Fruit fly (Drosophila melanogaster) whole organism, embryonic: ENCODE data around the gene Acp29AB.

Experiments
- B-H1 ChIP-seq: fragments of 200-800 bp; sonication (Bioruptor generic); IDR thresholded peaks from 3 replicates; pipeline ENCODE4 v1.3.6; 2022; ENCODE audit warnings: missing biosample characterization, missing genetic modification characterization
- CG12299 ChIP-seq: fragments of 200-800 bp; sonication (Bioruptor generic); optimal IDR thresholded peaks from 2 replicates; lab custom pipeline; 2018; ENCODE audit warnings: missing biosample characterization, mild to moderate bottlenecking, missing genetic modification characterization
- CG13894 ChIP-seq: fragments of 200-800 bp; sonication (Bioruptor generic); optimal IDR thresholded peaks from 3 replicates; lab custom pipeline; 2018; ENCODE audit warnings: missing biosample characterization, mild to moderate bottlenecking, missing genetic modification characterization, moderate library complexity
- CG15269 ChIP-seq: fragments of 200-800 bp; sonication (Bioruptor generic); optimal IDR thresholded peaks from 2 replicates; lab custom pipeline; 2018; ENCODE audit warnings: missing biosample characterization, mild to moderate bottlenecking, missing genetic modification characterization, moderate library complexity
- CG16779 ChIP-seq: fragments of 200-800 bp; sonication (Bioruptor generic); IDR thresholded peaks from 2 replicates; pipeline ENCODE4 v1.3.6; 2022; ENCODE audit warnings: missing biosample characterization, missing genetic modification characterization
- CG18262 ChIP-seq: fragments of 200-800 bp; optimal IDR thresholded peaks from 3 replicates; lab custom pipeline; 2019; ENCODE audit warnings: missing biosample characterization, mild to moderate bottlenecking, missing genetic modification characterization, moderate library complexity
- CG1832 ChIP-seq: fragments of 200-800 bp; sonication (Bioruptor generic); optimal IDR thresholded peaks from 2 replicates; lab custom pipeline; 2017; ENCODE audit warnings: missing biosample characterization, mild to moderate bottlenecking, missing genetic modification characterization, inconsistent platforms
- CG2202 ChIP-seq: fragments of 200-800 bp; sonication (Bioruptor generic); optimal IDR thresholded peaks from 2 replicates; lab custom pipeline; 2018; ENCODE audit warnings: missing biosample characterization, mild to moderate bottlenecking, missing genetic modification characterization
- CG32772 ChIP-seq: fragments of 200-800 bp; sonication (Bioruptor generic); IDR thresholded peaks from 2 replicates; pipeline ENCODE4 v1.3.6; 2022; ENCODE audit warnings: missing biosample characterization, missing genetic modification characterization
- CG3838 ChIP-seq: fragments of 200-800 bp; sonication (Bioruptor generic); optimal IDR thresholded peaks from 3 replicates; lab custom pipeline; 2016; ENCODE audit warnings: missing biosample characterization, missing genetic modification characterization
- CG4360 ChIP-seq: fragments of 200-800 bp; sonication (Bioruptor generic); IDR thresholded peaks from 2 replicates; pipeline ENCODE4 v1.3.6; 2022; ENCODE audit warnings: missing biosample characterization, missing genetic modification characterization
- CG8281 ChIP-seq: fragments of 200-800 bp; sonication (Bioruptor generic); optimal IDR thresholded peaks from 2 replicates; lab custom pipeline; 2018; ENCODE audit warnings: missing biosample characterization, mild to moderate bottlenecking, missing genetic modification characterization, moderate library complexity
- D ChIP-seq, 2 experiments: fragments of 200-800 bp in 1 of 2; fragments of >200 bp in 1 of 2; sonication (Bioruptor generic) in 1 of 2; optimal IDR thresholded peaks; 2 replicates in 1 of 2; 3 replicates in 1 of 2; lab custom pipeline; 2017; ENCODE audit warnings: mild to moderate bottlenecking in 1 of 2, missing biosample characterization in 1 of 2, missing genetic modification characterization in 1 of 2, missing genetic modification reagents in 1 of 2
- Deaf1 ChIP-seq: fragments of 200-800 bp; optimal IDR thresholded peaks from 3 replicates; lab custom pipeline; 2019; ENCODE audit warnings: missing biosample characterization, mild to moderate bottlenecking, missing genetic modification characterization, moderate library complexity
- Elba2 ChIP-seq: fragments of 200-800 bp; sonication (Bioruptor generic); optimal IDR thresholded peaks from 3 replicates; lab custom pipeline; 2016; ENCODE audit warnings: missing biosample characterization, missing genetic modification characterization
- HLH54F ChIP-seq: fragments of 200-800 bp; sonication (Bioruptor generic); optimal IDR thresholded peaks from 3 replicates; lab custom pipeline; 2016; ENCODE audit warnings: missing biosample characterization, missing genetic modification characterization
- Med ChIP-seq: fragments of 200-800 bp; sonication (Bioruptor generic); peaks from one replicate; lab custom pipeline; 2016; ENCODE audit warnings: missing biosample characterization, missing genetic modification characterization, mild to moderate bottlenecking, inconsistent platforms, moderate library complexity
- NFAT ChIP-seq: fragments of 200-800 bp; sonication (Bioruptor generic); IDR thresholded peaks from 2 replicates; pipeline ENCODE4 v1.3.6; 2022; ENCODE audit warnings: missing biosample characterization, missing genetic modification characterization
- Rfx ChIP-seq: fragments of 200-800 bp; sonication (Bioruptor generic); IDR thresholded peaks from 2 replicates; pipeline ENCODE4 v1.3.6; 2022; ENCODE audit warnings: missing biosample characterization, missing genetic modification characterization
- Trl ChIP-seq, 3 experiments: fragments of >200 bp in 2 of 3; fragments of 200-800 bp in 1 of 3; sonication (Bioruptor generic) in 1 of 3; optimal IDR thresholded peaks; 2 replicates in 1 of 3; 3 replicates in 2 of 3; lab custom pipeline; 2016 to 2017; ENCODE audit warnings: missing biosample characterization in 1 of 3, missing genetic modification characterization in 1 of 3
- ap ChIP-seq: fragments of 200-800 bp; sonication (Bioruptor generic); IDR thresholded peaks from 2 replicates; pipeline ENCODE4 v1.3.6; 2022; ENCODE audit warnings: missing biosample characterization, missing genetic modification characterization
- chinmo ChIP-seq: fragments of 200-800 bp; sonication (Bioruptor generic); IDR thresholded peaks from 4 replicates; pipeline ENCODE4 v1.3.6; 2022; ENCODE audit warnings: missing biosample characterization, missing genetic modification characterization; ENCODE audit not compliant: partially characterized antibody
- chn ChIP-seq: fragments of 200-800 bp; sonication (Bioruptor generic); optimal IDR thresholded peaks from 2 replicates; lab custom pipeline; 2016; ENCODE audit warnings: missing biosample characterization, missing genetic modification characterization
- crol ChIP-seq: fragments of 200-800 bp; sonication (Bioruptor generic); IDR thresholded peaks from 2 replicates; pipeline ENCODE4 v1.3.6; 2022; ENCODE audit warnings: missing biosample characterization, missing genetic modification characterization
- esg ChIP-seq: fragments of 200-800 bp; sonication (Bioruptor generic); conservative IDR thresholded peaks from 2 replicates; pipeline ENCODE4 v1.3.6; 2022; ENCODE audit warnings: missing biosample characterization, missing genetic modification characterization
- ewg ChIP-seq: fragments of 200-800 bp; sonication (Bioruptor generic); optimal IDR thresholded peaks from 3 replicates; lab custom pipeline; 2017; ENCODE audit warnings: mild to moderate bottlenecking, missing biosample characterization, missing genetic modification reagents, missing genetic modification characterization
- gfzf ChIP-seq: fragments of 200-800 bp; sonication (Bioruptor generic); optimal IDR thresholded peaks from 2 replicates; lab custom pipeline; 2016; ENCODE audit warnings: missing biosample characterization, mild to moderate bottlenecking, missing genetic modification characterization, moderate library complexity
- knrl ChIP-seq: fragments of 200-800 bp; sonication (Bioruptor generic); IDR thresholded peaks from 3 replicates; pipeline ENCODE4 v1.3.6; 2022; ENCODE audit warnings: missing biosample characterization, missing genetic modification characterization; ENCODE audit not compliant: partially characterized antibody
- nerfin-1 ChIP-seq: fragments of 200-800 bp; sonication (Bioruptor generic); optimal IDR thresholded peaks from 3 replicates; lab custom pipeline; 2019; ENCODE audit warnings: missing biosample characterization, mild to moderate bottlenecking, missing genetic modification characterization, moderate library complexity
- nerfin-2 ChIP-seq: fragments of 200-800 bp; sonication (Bioruptor generic); IDR thresholded peaks from 2 replicates; pipeline ENCODE4 v1.3.6; 2022; ENCODE audit warnings: missing biosample characterization, missing genetic modification characterization; ENCODE audit not compliant: partially characterized antibody
- org-1 ChIP-seq: fragments of 200-800 bp; sonication (Bioruptor generic); optimal IDR thresholded peaks from 2 replicates; lab custom pipeline; 2017; ENCODE audit warnings: missing biosample characterization, missing genetic modification characterization
- pros ChIP-seq: fragments of 200-800 bp; sonication (Bioruptor generic); optimal IDR thresholded peaks from 3 replicates; lab custom pipeline; 2019; ENCODE audit warnings: missing biosample characterization, mild to moderate bottlenecking, missing genetic modification characterization, moderate library complexity
- psq ChIP-seq: fragments of 200-800 bp; sonication (Bioruptor generic); optimal IDR thresholded peaks from 2 replicates; lab custom pipeline; 2017; ENCODE audit warnings: missing biosample characterization, missing genetic modification characterization
- scrt ChIP-seq: fragments of 200-800 bp; sonication (Bioruptor generic); optimal IDR thresholded peaks from 2 replicates; lab custom pipeline; 2018; ENCODE audit warnings: missing biosample characterization, mild to moderate bottlenecking, missing genetic modification characterization, moderate library complexity
- sd ChIP-seq: fragments of 200-800 bp; sonication (Bioruptor generic); optimal IDR thresholded peaks from 3 replicates; lab custom pipeline; 2018; ENCODE audit warnings: missing biosample characterization, mild to moderate bottlenecking, missing genetic modification characterization, moderate library complexity
- sens ChIP-seq: fragments of 200-800 bp; sonication (Bioruptor generic); peaks from one replicate; lab custom pipeline; 2016; ENCODE audit warnings: missing biosample characterization, missing genetic modification characterization
- seq ChIP-seq: fragments of 200-800 bp; sonication (Bioruptor generic); IDR thresholded peaks from 2 replicates; pipeline ENCODE4 v1.3.6; 2022; ENCODE audit warnings: missing biosample characterization, missing genetic modification characterization
- stc ChIP-seq: fragments of 200-800 bp; sonication (Bioruptor generic); IDR thresholded peaks from 2 replicates; pipeline ENCODE4 v1.3.6; 2022; ENCODE audit warnings: missing biosample characterization, missing genetic modification characterization
- trem ChIP-seq: fragments of 200-800 bp; optimal IDR thresholded peaks from 3 replicates; lab custom pipeline; 2019; ENCODE audit warnings: missing biosample characterization, mild to moderate bottlenecking, missing genetic modification characterization, moderate library complexity
- unpg ChIP-seq: fragments of 200-800 bp; sonication (Bioruptor generic); optimal IDR thresholded peaks from 3 replicates; lab custom pipeline; 2018; ENCODE audit warnings: missing biosample characterization, mild to moderate bottlenecking, missing genetic modification characterization, moderate library complexity
- z ChIP-seq: fragments of 200-800 bp; sonication (Bioruptor generic); IDR thresholded peaks from 3 replicates; pipeline ENCODE4 v1.3.6; 2022; ENCODE audit warnings: missing biosample characterization, missing genetic modification characterization
- zen2 ChIP-seq: fragments of 200-800 bp; sonication (Bioruptor generic); IDR thresholded peaks from 3 replicates; pipeline ENCODE4 v1.3.6; 2022; ENCODE audit warnings: missing biosample characterization, missing genetic modification characterization; ENCODE audit not compliant: partially characterized antibody
- zfh1 ChIP-seq: fragments of 200-800 bp; sonication (Bioruptor generic); IDR thresholded peaks from 3 replicates; pipeline ENCODE4 v1.3.6; 2022; ENCODE audit warnings: missing biosample characterization, missing genetic modification characterization

The Acp29AB gene

DNA sequence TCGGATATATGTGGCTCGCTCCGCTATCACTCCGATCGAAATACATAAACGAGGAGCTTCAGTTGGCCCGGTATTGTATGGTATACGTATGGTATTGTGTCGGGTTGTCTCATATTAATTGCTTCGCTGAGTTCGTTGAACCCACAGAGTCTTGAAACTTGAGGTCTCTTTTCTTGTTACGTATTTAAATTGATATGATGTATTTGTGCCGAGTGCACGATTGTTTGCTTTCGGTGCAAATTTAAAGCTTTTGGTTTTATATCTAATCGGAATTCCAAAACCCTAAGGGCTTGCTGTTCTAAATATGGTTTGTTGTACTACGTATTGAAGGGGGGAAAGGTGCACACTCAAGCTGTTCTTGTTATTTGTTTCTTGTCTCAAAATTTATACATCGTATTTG lies 32.2 kb upstream of the Acp29AB start:
- TF ChIP-seq HLH54F (GFP tag; lab: Kevin White, UChicago) (no peak), CG18262 (tag; lab: Kevin White, UChicago) (no peak), esg (GFP tag; lab: Robert Waterston, UW) (no peak), Med (peak; percentile 31), nerfin-2 (GFP tag; lab: Robert Waterston, UW) (no peak), seq (no peak), unpg (GFP tag; lab: Kevin White, UChicago) (no peak), CG15269 (no peak), Elba2 (GFP tag; lab: Kevin White, UChicago) (no peak), sens (peak; percentile 12), chn (no peak), zfh1 (GFP tag; lab: Robert Waterston, UW) (no peak), Trl (optimal IDR thresholded peaks at IDR 0.05; lab: Kevin White, UChicago) (peak in 1 of 2 experiments; percentile 15), Trl (GFP tag; optimal IDR thresholded peaks at IDR 0.05; lab: Kevin White, UChicago) (no peak)

DNA sequence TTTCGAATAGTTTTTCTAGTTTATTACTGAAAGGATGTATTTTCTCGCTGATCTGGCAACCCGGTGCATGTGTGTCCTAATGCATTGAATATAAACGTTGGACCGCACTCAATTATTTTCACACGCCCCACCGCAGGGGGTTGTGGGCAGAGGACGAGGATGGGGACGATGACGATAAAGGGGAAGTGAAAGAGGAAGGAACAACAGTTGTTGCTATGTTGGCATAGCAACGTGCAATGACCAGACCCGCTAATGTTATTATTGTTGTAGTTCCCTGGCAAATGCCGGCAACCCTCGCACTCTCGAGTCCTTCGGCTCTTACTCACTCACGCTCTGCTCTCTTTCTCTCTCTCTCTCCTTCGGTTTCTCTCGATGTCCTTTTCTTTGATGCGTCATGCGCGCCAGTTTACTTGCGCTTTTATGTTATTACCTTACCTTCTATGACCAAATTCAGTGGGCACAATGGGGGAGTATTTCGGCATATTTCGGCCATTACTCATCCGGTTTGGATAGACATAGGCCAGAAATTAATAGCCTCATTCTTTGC lies 31.7 kb upstream of the Acp29AB start:
- no peak for TF ChIP-seq CG12299 (tag; lab: Kevin White, UChicago)
- TF ChIP-seq CG8281: no peak
- TF ChIP-seq psq (GFP tag; lab: Kevin White, UChicago): peak; percentile 6
- no peak for TF ChIP-seq org-1 (GFP tag; lab: Kevin White, UChicago)
- TF ChIP-seq CG32772 (GFP tag; lab: Robert Waterston, UW): no peak
- peak; percentile 27 for TF ChIP-seq CG1832 (GFP tag; lab: Kevin White, UChicago)
- no peak for TF ChIP-seq B-H1 (GFP tag; lab: Robert Waterston, UW)
- TF ChIP-seq CG3838 (GFP tag; lab: Kevin White, UChicago): no peak
- peak; percentile 76 for TF ChIP-seq Rfx
- no peak for TF ChIP-seq stc (GFP tag; lab: Robert Waterston, UW)
- TF ChIP-seq ewg (GFP tag; lab: Kevin White, UChicago): peak; percentile 78
- TF ChIP-seq CG16779 (GFP tag; lab: Robert Waterston, UW): no peak
- peak; percentile 73 for TF ChIP-seq pros (GFP tag; lab: Kevin White, UChicago)
- TF ChIP-seq seq: peak; percentile 14; the same call in 1 of the 2 replicates
- TF ChIP-seq sens: peak; percentile 44
- no peak for TF ChIP-seq gfzf (GFP tag; lab: Kevin White, UChicago)
- TF ChIP-seq z (GFP tag; lab: Robert Waterston, UW): peak; percentile 44; the same call in 1 of the 3 replicates
- TF ChIP-seq chinmo (GFP tag; lab: Robert Waterston, UW): 0 out of 4 replicates have a peak, but pooled peaks have one; percentile 13
- TF ChIP-seq trem (tag; lab: Kevin White, UChicago): peak; percentile 16
- peak; percentile 39 for TF ChIP-seq sd (tag; lab: Kevin White, UChicago)
- peak; percentile 11; the same call in 1 of the 3 replicates for TF ChIP-seq zen2 (GFP tag; lab: Robert Waterston, UW)
- TF ChIP-seq knrl (GFP tag; lab: Robert Waterston, UW): no peak
- TF ChIP-seq CG13894: peak; percentile 87
- peak; percentile 19 for TF ChIP-seq D (optimal IDR thresholded peaks at IDR 0.05; lab: Kevin White, UChicago)
- TF ChIP-seq D (GFP tag; optimal IDR thresholded peaks at IDR 0.05; lab: Kevin White, UChicago): no peak
- 0 out of 2 replicates have a peak, but pooled peaks have one; percentile 11 for TF ChIP-seq CG4360 (GFP tag; lab: Robert Waterston, UW)
- TF ChIP-seq scrt: peak; percentile 79
- peak; percentile 55 for TF ChIP-seq nerfin-1 (tag; lab: Kevin White, UChicago)
- peak; percentile 71 to 73 for TF ChIP-seq Trl (optimal IDR thresholded peaks at IDR 0.05; lab: Kevin White, UChicago)
- TF ChIP-seq Trl (GFP tag; optimal IDR thresholded peaks at IDR 0.05; lab: Kevin White, UChicago): no peak
- TF ChIP-seq CG2202 (tag; lab: Kevin White, UChicago): no peak
- 0 out of 2 replicates have a peak, but pooled peaks have one; percentile 11 for TF ChIP-seq ap (GFP tag; lab: Robert Waterston, UW)
- TF ChIP-seq Deaf1: peak; percentile 45
- 0 out of 2 replicates have a peak, but pooled peaks have one; percentile 3 for TF ChIP-seq NFAT (GFP tag; lab: Robert Waterston, UW)
- peak; percentile 56 for TF ChIP-seq crol
